Fruit fly (Drosophila melanogaster) whole organism, embryonic: ENCODE measurements around the gene CG15014.

Experiments used
- Awh ChIP-seq: fragments of 200-800 bp; sonication (Bioruptor generic); IDR thresholded peaks from 2 replicates; pipeline ENCODE4, ENCODE4 v1.3.6; 2022; ENCODE audit warnings: missing biosample characterization, missing genetic modification characterization
- B-H1 ChIP-seq: fragments of 200-800 bp; sonication (Bioruptor generic); IDR thresholded peaks from 3 replicates; pipeline ENCODE4 v1.3.6; 2022; ENCODE audit warnings: missing biosample characterization, missing genetic modification characterization
- Bteb2 ChIP-seq: fragments of 200-800 bp; sonication (Bioruptor generic); optimal IDR thresholded peaks from 2 replicates; lab custom pipeline; 2016; ENCODE audit warnings: missing biosample characterization, missing genetic modification characterization
- CG12104 ChIP-seq: fragments of 200-800 bp; sonication (Bioruptor generic); optimal IDR thresholded peaks from 3 replicates; lab custom pipeline; 2016; ENCODE audit warnings: missing biosample characterization, missing genetic modification characterization
- CG12155 ChIP-seq: fragments of 200-800 bp; sonication (Bioruptor generic); optimal IDR thresholded peaks from 3 replicates; lab custom pipeline; 2016; ENCODE audit warnings: missing biosample characterization, missing genetic modification characterization
- CG12391 ChIP-seq: fragments of 200-800 bp; sonication (Bioruptor generic); optimal IDR thresholded peaks from 3 replicates; lab custom pipeline; 2018; ENCODE audit warnings: missing biosample characterization, mild to moderate bottlenecking, missing genetic modification characterization, moderate library complexity
- CG13424 ChIP-seq: fragments of 200-800 bp; sonication (Bioruptor generic); optimal IDR thresholded peaks from 2 replicates; lab custom pipeline; 2019; ENCODE audit warnings: missing biosample characterization, mild to moderate bottlenecking, missing genetic modification characterization, moderate library complexity
- CG13775 ChIP-seq: fragments of 200-800 bp; sonication (Bioruptor generic); optimal IDR thresholded peaks from 3 replicates; lab custom pipeline; 2017; ENCODE audit warnings: missing biosample characterization, mild to moderate bottlenecking, missing genetic modification characterization
- CG14667 ChIP-seq: fragments of 200-800 bp; sonication (Bioruptor generic); IDR thresholded peaks from 2 replicates; pipeline ENCODE4 v1.3.6; 2022; ENCODE audit warnings: missing biosample characterization, missing genetic modification characterization
- CG14965 ChIP-seq: fragments of 200-800 bp; sonication (Bioruptor generic); optimal IDR thresholded peaks from 2 replicates; lab custom pipeline; 2016; ENCODE audit warnings: missing biosample characterization, missing genetic modification characterization, borderline replicate concordance
- CG17385 ChIP-seq: fragments of 200-800 bp; sonication (Bioruptor generic); optimal IDR thresholded peaks from 3 replicates; lab custom pipeline; 2018; ENCODE audit warnings: missing biosample characterization, mild to moderate bottlenecking, missing genetic modification characterization
- CG18476 ChIP-seq: fragments of 200-800 bp; sonication (Bioruptor generic); optimal IDR thresholded peaks from 2 replicates; lab custom pipeline; 2016; ENCODE audit warnings: missing biosample characterization, mild to moderate bottlenecking, missing genetic modification characterization
- CG18764 ChIP-seq: fragments of 200-800 bp; sonication (Bioruptor generic); optimal IDR thresholded peaks from 3 replicates; lab custom pipeline; 2016; ENCODE audit warnings: missing biosample characterization, missing genetic modification characterization
- CG2678 ChIP-seq: fragments of 200-800 bp; sonication (Bioruptor generic); optimal IDR thresholded peaks from 3 replicates; lab custom pipeline; 2019; ENCODE audit warnings: missing biosample characterization, mild to moderate bottlenecking, missing genetic modification characterization, moderate library complexity
- CG3065 ChIP-seq: fragments of 200-800 bp; sonication (Bioruptor generic); optimal IDR thresholded peaks from 2 replicates; lab custom pipeline; 2016; ENCODE audit warnings: missing biosample characterization, missing genetic modification characterization
- CG31224 ChIP-seq: fragments of 200-800 bp; sonication (Bioruptor generic); IDR thresholded peaks from 2 replicates; pipeline ENCODE4 v1.3.6; 2022; ENCODE audit warnings: missing biosample characterization, missing genetic modification characterization
- CG4328 ChIP-seq: fragments of 200-800 bp; sonication (Bioruptor generic); optimal IDR thresholded peaks from 3 replicates; lab custom pipeline; 2017; ENCODE audit warnings: missing biosample characterization, missing genetic modification reagents, missing genetic modification characterization
- CG4617 ChIP-seq: fragments of 200-800 bp; sonication (Bioruptor generic); optimal IDR thresholded peaks from 3 replicates; lab custom pipeline; 2016; ENCODE audit warnings: missing biosample characterization, missing genetic modification characterization, borderline replicate concordance
- CG6689 ChIP-seq: fragments of 200-800 bp; sonication (Bioruptor generic); IDR thresholded peaks from 2 replicates; pipeline ENCODE4 v1.3.6; 2022; ENCODE audit warnings: missing biosample characterization, missing genetic modification characterization
- CG9215 ChIP-seq: fragments of 200-800 bp; sonication (Bioruptor generic); IDR thresholded peaks from 2 replicates; pipeline ENCODE4 v1.3.6; 2022; ENCODE audit warnings: missing biosample characterization, missing genetic modification characterization
- CG9609 ChIP-seq: fragments of 200-800 bp; sonication (Bioruptor generic); optimal IDR thresholded peaks from 3 replicates; lab custom pipeline; 2016; ENCODE audit warnings: missing biosample characterization, missing genetic modification characterization
- CG9817 ChIP-seq: fragments of 200-800 bp; sonication (Bioruptor generic); optimal IDR thresholded peaks from 2 replicates; lab custom pipeline; 2018; ENCODE audit warnings: missing biosample characterization, mild to moderate bottlenecking, missing genetic modification characterization, moderate library complexity
- GATAe ChIP-seq: fragments of 200-800 bp; sonication (Bioruptor generic); conservative IDR thresholded peaks from 2 replicates; pipeline ENCODE4 v1.3.6; 2022; ENCODE audit warnings: missing biosample characterization, missing genetic modification characterization
- HLHmδ ChIP-seq: fragments of 200-800 bp; sonication (Bioruptor generic); optimal IDR thresholded peaks from 2 replicates; lab custom pipeline; 2018; ENCODE audit warnings: missing biosample characterization, mild to moderate bottlenecking, missing genetic modification characterization, moderate library complexity
- Hsf ChIP-seq: fragments of 200-800 bp; sonication (Bioruptor generic); optimal IDR thresholded peaks from 3 replicates; lab custom pipeline; 2016; ENCODE audit warnings: missing biosample characterization, missing genetic modification characterization
- Neu2 ChIP-seq: fragments of 200-800 bp; sonication (Bioruptor generic); optimal IDR thresholded peaks from 3 replicates; lab custom pipeline; 2016; ENCODE audit warnings: missing biosample characterization, missing genetic modification characterization, borderline replicate concordance
- Oli ChIP-seq: fragments of 200-800 bp; sonication (Bioruptor generic); optimal IDR thresholded peaks from 2 replicates; lab custom pipeline; 2018; ENCODE audit warnings: missing biosample characterization, mild to moderate bottlenecking, missing genetic modification characterization, moderate library complexity
- Side ChIP-seq: fragments of 200-800 bp; sonication (Bioruptor generic); optimal IDR thresholded peaks from 2 replicates; lab custom pipeline; 2016; ENCODE audit warnings: missing biosample characterization, missing genetic modification characterization
- ase ChIP-seq: fragments of 200-800 bp; sonication (Bioruptor generic); IDR thresholded peaks from 3 replicates; pipeline ENCODE4 v1.3.6; 2022; ENCODE audit warnings: missing biosample characterization, missing genetic modification characterization
- ato ChIP-seq: fragments of 200-800 bp; sonication (Bioruptor generic); IDR thresholded peaks from 2 replicates; pipeline ENCODE4 v1.3.6; 2022; ENCODE audit warnings: missing biosample characterization, missing genetic modification characterization; ENCODE audit not compliant: partially characterized antibody
- bsh ChIP-seq, 2 experiments: fragments of 200-800 bp; sonication (Bioruptor generic); optimal IDR thresholded peaks; 2 replicates each; lab custom pipeline; 2017 to 2018; ENCODE audit warnings: mild to moderate bottlenecking in 2 of 2, missing biosample characterization in 2 of 2, missing genetic modification characterization in 2 of 2, moderate library complexity in 1 of 2
- cg ChIP-seq: fragments of 200-800 bp; sonication (Bioruptor generic); optimal IDR thresholded peaks from 3 replicates; lab custom pipeline; 2019; ENCODE audit warnings: missing biosample characterization, mild to moderate bottlenecking, missing genetic modification characterization, moderate library complexity
- chif ChIP-seq, 2 experiments: fragments of 200-800 bp; sonication (Bioruptor generic); optimal IDR thresholded peaks; 3 replicates each; lab custom pipeline; 2016; ENCODE audit warnings: missing biosample characterization in 2 of 2, missing genetic modification characterization in 2 of 2
- crp ChIP-seq, 2 experiments: fragments of 200-800 bp; sonication (Bioruptor generic); optimal IDR thresholded peaks; 2 replicates in 1 of 2; 3 replicates in 1 of 2; lab custom pipeline; 2017; ENCODE audit warnings: missing biosample characterization in 2 of 2, missing genetic modification characterization in 2 of 2, mild to moderate bottlenecking in 1 of 2, moderate library complexity in 1 of 2
- dan ChIP-seq: fragments of 200-800 bp; sonication (Bioruptor generic); IDR thresholded peaks from 2 replicates; pipeline ENCODE4 v1.3.6; 2022; ENCODE audit warnings: missing biosample characterization, missing genetic modification characterization
- dpn ChIP-seq, 2 experiments: fragments of 200-800 bp; sonication (Bioruptor generic); optimal IDR thresholded peaks; 3 replicates each; lab custom pipeline; 2016; ENCODE audit warnings: missing biosample characterization in 2 of 2, missing genetic modification characterization in 2 of 2
- grau ChIP-seq: fragments of 200-800 bp; optimal IDR thresholded peaks from 3 replicates; lab custom pipeline; 2019; ENCODE audit warnings: missing biosample characterization, mild to moderate bottlenecking, missing genetic modification characterization, moderate library complexity
- ken ChIP-seq: fragments of 200-800 bp; sonication (Bioruptor generic); IDR thresholded peaks from 3 replicates; pipeline ENCODE4 v1.3.6; 2022; ENCODE audit warnings: missing biosample characterization, missing genetic modification characterization
- mld ChIP-seq: fragments of 200-800 bp; sonication (Bioruptor generic); IDR thresholded peaks from 3 replicates; pipeline ENCODE4 v1.3.6; 2022; ENCODE audit warnings: missing biosample characterization, missing genetic modification characterization; ENCODE audit not compliant: partially characterized antibody
- nerfin-1 ChIP-seq: fragments of 200-800 bp; sonication (Bioruptor generic); optimal IDR thresholded peaks from 3 replicates; lab custom pipeline; 2019; ENCODE audit warnings: missing biosample characterization, mild to moderate bottlenecking, missing genetic modification characterization, moderate library complexity
- otp ChIP-seq: fragments of 200-800 bp; sonication (Bioruptor generic); IDR thresholded peaks from 3 replicates; pipeline ENCODE4, ENCODE4 v1.3.6; 2022; ENCODE audit warnings: missing biosample characterization, missing genetic modification characterization
- row ChIP-seq: fragments of 200-800 bp; sonication (Bioruptor generic); IDR thresholded peaks from 3 replicates; pipeline ENCODE4 v1.3.6; 2022; ENCODE audit warnings: missing biosample characterization, missing genetic modification characterization
- sens ChIP-seq: fragments of 200-800 bp; sonication (Bioruptor generic); peaks from one replicate; lab custom pipeline; 2016; ENCODE audit warnings: missing biosample characterization, missing genetic modification characterization
- seq ChIP-seq: fragments of 200-800 bp; sonication (Bioruptor generic); IDR thresholded peaks from 2 replicates; pipeline ENCODE4 v1.3.6; 2022; ENCODE audit warnings: missing biosample characterization, missing genetic modification characterization
- sima ChIP-seq: fragments of 200-800 bp; sonication (Bioruptor generic); optimal IDR thresholded peaks from 2 replicates; lab custom pipeline; 2016; ENCODE audit warnings: missing biosample characterization, missing genetic modification characterization
- stc ChIP-seq: fragments of 200-800 bp; sonication (Bioruptor generic); IDR thresholded peaks from 2 replicates; pipeline ENCODE4 v1.3.6; 2022; ENCODE audit warnings: missing biosample characterization, missing genetic modification characterization
- stwl ChIP-seq: fragments of 200-800 bp; sonication (Bioruptor generic); optimal IDR thresholded peaks from 3 replicates; lab custom pipeline; 2018; ENCODE audit warnings: missing biosample characterization, mild to moderate bottlenecking, missing genetic modification characterization, moderate library complexity
- unc-4 ChIP-seq: fragments of 200-800 bp; sonication (Bioruptor generic); IDR thresholded peaks from 2 replicates; pipeline ENCODE4 v1.3.6; 2022; ENCODE audit warnings: missing biosample characterization, missing genetic modification characterization; ENCODE audit not compliant: partially characterized antibody
- vnd ChIP-seq: fragments of 200-800 bp; sonication (Bioruptor generic); IDR thresholded peaks from 3 replicates; pipeline ENCODE4 v1.3.6; 2022; ENCODE audit warnings: missing biosample characterization, missing genetic modification characterization; ENCODE audit not compliant: partially characterized antibody
- vvl ChIP-seq: fragments of 200-800 bp; sonication (Bioruptor generic); IDR thresholded peaks from 2 replicates; pipeline ENCODE4 v1.3.6; 2022; ENCODE audit warnings: missing biosample characterization, missing genetic modification characterization
- zfh1 ChIP-seq: fragments of 200-800 bp; sonication (Bioruptor generic); IDR thresholded peaks from 3 replicates; pipeline ENCODE4 v1.3.6; 2022; ENCODE audit warnings: missing biosample characterization, missing genetic modification characterization

The CG15014 gene

DNA sequence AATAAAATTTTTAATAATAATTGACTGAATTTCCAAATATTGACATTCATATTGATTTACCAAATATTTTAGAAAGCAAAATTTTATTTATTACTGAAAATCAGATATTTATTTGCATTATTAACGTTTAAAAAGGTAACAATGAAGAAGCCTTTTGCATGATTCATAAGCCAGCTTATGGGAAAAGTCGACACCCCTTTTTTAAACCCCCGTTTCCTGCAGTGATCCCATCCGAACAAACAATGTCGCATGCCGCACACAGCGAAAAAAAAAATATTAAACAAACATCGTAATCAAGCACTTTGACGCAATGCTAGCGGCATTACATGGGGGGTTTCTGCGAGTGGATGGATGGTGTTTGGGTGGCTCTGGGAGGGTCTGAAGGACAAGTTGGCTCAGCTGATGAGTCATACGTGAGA lies 31.6 kb upstream of the CG15014 start (continued):
- TF ChIP-seq CG6689: no peak
- peak; percentile 48 for TF ChIP-seq grau (tag; lab: Kevin White, UChicago)
- TF ChIP-seq unc-4 (GFP tag; lab: Robert Waterston, UW): no peak
- no peak for TF ChIP-seq CG14965 (GFP tag; lab: Kevin White, UChicago)
- TF ChIP-seq Oli (tag; lab: Kevin White, UChicago): peak; percentile 36
- TF ChIP-seq vnd (GFP tag; lab: Robert Waterston, UW): no peak
- no peak for TF ChIP-seq ato (GFP tag; lab: Robert Waterston, UW)
- TF ChIP-seq sens: peak; percentile 60
- no peak for TF ChIP-seq HLHmδ
- no peak for TF ChIP-seq stwl
- TF ChIP-seq seq (GFP tag; lab: Robert Waterston, UW): no peak
- TF ChIP-seq CG4617: no peak
- peak; percentile 5 for TF ChIP-seq CG9609
- TF ChIP-seq vvl: no peak
- peak; percentile 7 for TF ChIP-seq CG12155 (GFP tag; lab: Kevin White, UChicago)
- TF ChIP-seq CG13775 (GFP tag; lab: Kevin White, UChicago): no peak
- no peak for TF ChIP-seq CG9215 (GFP tag; lab: Robert Waterston, UW)
- no peak for TF ChIP-seq mld (GFP tag; lab: Robert Waterston, UW)
- TF ChIP-seq Bteb2 (GFP tag; lab: Kevin White, UChicago): peak; percentile 19
- no peak for TF ChIP-seq ase (GFP tag; lab: Robert Waterston, UW)
- no peak for TF ChIP-seq CG18764 (GFP tag; lab: Kevin White, UChicago)
- peak; percentile 55; the same call in 1 of the 3 replicates for TF ChIP-seq ken (GFP tag; lab: Robert Waterston, UW)
- peak; percentile 18 for TF ChIP-seq CG17385 (GFP tag; lab: Kevin White, UChicago)
- no peak for TF ChIP-seq Side
- TF ChIP-seq cg (GFP tag; lab: Kevin White, UChicago): no peak
- no peak for TF ChIP-seq dpn (GFP tag; optimal IDR thresholded peaks at IDR 0.05; lab: Kevin White, UChicago)
- no peak for TF ChIP-seq GATAe (GFP tag; lab: Robert Waterston, UW)
- TF ChIP-seq chif (GFP tag; optimal IDR thresholded peaks at IDR 0.05; lab: Kevin White, UChicago): peak in 1 of 2 experiments; percentile 19
- no peak for TF ChIP-seq sima (GFP tag; lab: Kevin White, UChicago)
- TF ChIP-seq CG13424 (tag; lab: Kevin White, UChicago): peak; percentile 31
- TF ChIP-seq CG12104 (GFP tag; lab: Kevin White, UChicago): no peak
- peak; percentile 51; the same call in 2 of the 3 replicates for TF ChIP-seq row (GFP tag; lab: Robert Waterston, UW)
- no peak for TF ChIP-seq CG4328 (GFP tag; lab: Kevin White, UChicago)
- peak; percentile 38 for TF ChIP-seq CG9817 (tag; lab: Kevin White, UChicago)
- TF ChIP-seq Hsf (GFP tag; lab: Kevin White, UChicago): no peak
- no peak for TF ChIP-seq CG3065
- peak; percentile 61 for TF ChIP-seq CG2678 (tag; lab: Kevin White, UChicago)
- TF ChIP-seq nerfin-1 (tag; lab: Kevin White, UChicago): peak; percentile 46
- TF ChIP-seq CG12391 (tag; lab: Kevin White, UChicago): peak; percentile 12
- TF ChIP-seq Awh (GFP tag; lab: Robert Waterston, UW): 0 out of 2 replicates have a peak, but pooled peaks have one; percentile 30
- TF ChIP-seq bsh (GFP tag; optimal IDR thresholded peaks at IDR 0.05; lab: Kevin White, UChicago): peak in 1 of 2 experiments; percentile 8
- TF ChIP-seq dan (GFP tag; lab: Robert Waterston, UW): no peak
- no peak for TF ChIP-seq zfh1 (GFP tag; lab: Robert Waterston, UW)
- TF ChIP-seq CG14667: no peak
- no peak for TF ChIP-seq crp (GFP tag; optimal IDR thresholded peaks at IDR 0.05; lab: Kevin White, UChicago)
- TF ChIP-seq B-H1 (GFP tag; lab: Robert Waterston, UW): peak; percentile 21; the same call in 1 of the 3 replicates
- no peak for TF ChIP-seq stc (GFP tag; lab: Robert Waterston, UW)
- no peak for TF ChIP-seq CG31224 (GFP tag; lab: Robert Waterston, UW)
- no peak for TF ChIP-seq CG18476
- TF ChIP-seq otp (GFP tag; lab: Robert Waterston, UW): no peak
- no peak for TF ChIP-seq Neu2 (GFP tag; lab: Kevin White, UChicago)
